Fruit fly (Drosophila melanogaster) whole organism, embryonic: ENCODE data around the gene Pif1B.

Experiments used
- ATbp ChIP-seq: fragments of 200-800 bp; sonication (Bioruptor generic); optimal IDR thresholded peaks from 2 replicates; lab custom pipeline; 2017; ENCODE audit warnings: missing biosample characterization, mild to moderate bottlenecking, missing genetic modification characterization, missing genetic modification reagents
- Asciz ChIP-seq: fragments of 200-800 bp; sonication (Bioruptor generic); optimal IDR thresholded peaks from 2 replicates; lab custom pipeline; 2017; ENCODE audit warnings: missing biosample characterization, mild to moderate bottlenecking, missing genetic modification characterization, missing genetic modification reagents
- CG10267 ChIP-seq: fragments of 200-800 bp; sonication (Bioruptor generic); optimal IDR thresholded peaks from 2 replicates; lab custom pipeline; 2018; ENCODE audit warnings: missing biosample characterization, mild to moderate bottlenecking, missing genetic modification characterization, moderate library complexity
- CG11093 ChIP-seq: fragments of 200-800 bp; sonication (Bioruptor generic); IDR thresholded peaks from 3 replicates; pipeline ENCODE4 v1.3.6; 2022; ENCODE audit warnings: missing biosample characterization, missing genetic modification characterization
- CG11696 ChIP-seq: fragments of 200-800 bp; sonication (Bioruptor generic); IDR thresholded peaks from 2 replicates; pipeline ENCODE4 v1.3.6; 2022; ENCODE audit warnings: missing biosample characterization, missing genetic modification characterization
- CG12942 ChIP-seq: fragments of 200-800 bp; sonication (Bioruptor generic); optimal IDR thresholded peaks from 3 replicates; lab custom pipeline; 2016; ENCODE audit warnings: missing biosample characterization, missing genetic modification characterization
- CG13296 ChIP-seq: fragments of 200-800 bp; sonication (Bioruptor generic); optimal IDR thresholded peaks from 3 replicates; lab custom pipeline; 2018; ENCODE audit warnings: missing biosample characterization, mild to moderate bottlenecking, missing genetic modification characterization
- CG13424 ChIP-seq: fragments of 200-800 bp; sonication (Bioruptor generic); optimal IDR thresholded peaks from 2 replicates; lab custom pipeline; 2019; ENCODE audit warnings: missing biosample characterization, mild to moderate bottlenecking, missing genetic modification characterization, moderate library complexity
- CG13894 ChIP-seq: fragments of 200-800 bp; sonication (Bioruptor generic); optimal IDR thresholded peaks from 3 replicates; lab custom pipeline; 2018; ENCODE audit warnings: missing biosample characterization, mild to moderate bottlenecking, missing genetic modification characterization, moderate library complexity
- CG17912 ChIP-seq: fragments of 200-800 bp; sonication (Bioruptor generic); optimal IDR thresholded peaks from 2 replicates; lab custom pipeline; 2018; ENCODE audit warnings: missing biosample characterization, mild to moderate bottlenecking, missing genetic modification characterization
- CG18262 ChIP-seq: fragments of 200-800 bp; optimal IDR thresholded peaks from 3 replicates; lab custom pipeline; 2019; ENCODE audit warnings: missing biosample characterization, mild to moderate bottlenecking, missing genetic modification characterization, moderate library complexity
- CG18764 ChIP-seq: fragments of 200-800 bp; sonication (Bioruptor generic); optimal IDR thresholded peaks from 3 replicates; lab custom pipeline; 2016; ENCODE audit warnings: missing biosample characterization, missing genetic modification characterization
- CG2199 ChIP-seq: fragments of 200-800 bp; sonication (Bioruptor generic); IDR thresholded peaks from 3 replicates; pipeline ENCODE4 v1.3.6; 2022; ENCODE audit warnings: missing biosample characterization, missing genetic modification characterization
- CG2875 ChIP-seq: fragments of 200-800 bp; sonication (Bioruptor generic); optimal IDR thresholded peaks from 2 replicates; lab custom pipeline; 2017; ENCODE audit warnings: missing biosample characterization, mild to moderate bottlenecking, missing genetic modification characterization, missing genetic modification reagents
- CG3281 ChIP-seq: fragments of 200-800 bp; sonication (Bioruptor generic); optimal IDR thresholded peaks from 3 replicates; lab custom pipeline; 2017; ENCODE audit warnings: missing biosample characterization, mild to moderate bottlenecking, missing genetic modification characterization
- CG34376 ChIP-seq: fragments of 200-800 bp; sonication (Bioruptor generic); optimal IDR thresholded peaks from 2 replicates; lab custom pipeline; 2018; ENCODE audit warnings: missing biosample characterization, mild to moderate bottlenecking, missing genetic modification characterization
- CG4707 ChIP-seq: fragments of 200-800 bp; sonication (Bioruptor generic); optimal IDR thresholded peaks from 2 replicates; lab custom pipeline; 2018; ENCODE audit warnings: missing biosample characterization, mild to moderate bottlenecking, missing genetic modification characterization, moderate library complexity
- CG4730 ChIP-seq: fragments of 200-800 bp; sonication (Bioruptor generic); IDR thresholded peaks from 2 replicates; pipeline ENCODE4 v1.3.6; 2022; ENCODE audit warnings: missing biosample characterization, missing genetic modification characterization
- CG6654 ChIP-seq: fragments of 200-800 bp; sonication (Bioruptor generic); optimal IDR thresholded peaks from 2 replicates; lab custom pipeline; 2017; ENCODE audit warnings: missing biosample characterization, mild to moderate bottlenecking, missing genetic modification characterization
- CG7556 ChIP-seq: fragments of 200-800 bp; sonication (Bioruptor generic); optimal IDR thresholded peaks from 2 replicates; lab custom pipeline; 2017; ENCODE audit warnings: missing biosample characterization, mild to moderate bottlenecking, missing genetic modification characterization
- CG9727 ChIP-seq: fragments of 200-800 bp; sonication (Bioruptor generic); optimal IDR thresholded peaks from 3 replicates; lab custom pipeline; 2017; ENCODE audit warnings: missing biosample characterization, mild to moderate bottlenecking, missing genetic modification characterization
- Dbx ChIP-seq: fragments of 200-800 bp; sonication (Bioruptor generic); IDR thresholded peaks from 3 replicates; pipeline ENCODE4 v1.3.6; 2022; ENCODE audit warnings: missing biosample characterization, missing genetic modification characterization
- ERR ChIP-seq: fragments of 200-800 bp; sonication (Bioruptor generic); optimal IDR thresholded peaks from 2 replicates; lab custom pipeline; 2016; ENCODE audit warnings: missing biosample characterization, missing genetic modification characterization
- HLH3B ChIP-seq: fragments of 200-800 bp; sonication (Bioruptor generic); IDR thresholded peaks from 2 replicates; pipeline ENCODE4 v1.3.6; 2022; ENCODE audit warnings: missing biosample characterization, missing genetic modification characterization
- HmgZ ChIP-seq: fragments of 200-800 bp; sonication (Bioruptor generic); optimal IDR thresholded peaks from 2 replicates; lab custom pipeline; 2018; ENCODE audit warnings: missing biosample characterization, mild to moderate bottlenecking, missing genetic modification characterization
- Hr78 ChIP-seq, 2 experiments: fragments of 200-800 bp in 1 of 2; fragments of >200 bp in 1 of 2; sonication (Bioruptor generic) in 1 of 2; optimal IDR thresholded peaks; 2 replicates each; lab custom pipeline; 2017 to 2019; ENCODE audit warnings: missing biosample characterization in 2 of 2, missing genetic modification characterization in 2 of 2, mild to moderate bottlenecking in 1 of 2, moderate library complexity in 1 of 2
- Hsf ChIP-seq: fragments of 200-800 bp; sonication (Bioruptor generic); optimal IDR thresholded peaks from 3 replicates; lab custom pipeline; 2016; ENCODE audit warnings: missing biosample characterization, missing genetic modification characterization
- Jarid2 ChIP-seq: fragments of 200-800 bp; sonication (Bioruptor generic); optimal IDR thresholded peaks from 3 replicates; lab custom pipeline; 2017; ENCODE audit warnings: mild to moderate bottlenecking, missing biosample characterization, missing genetic modification reagents, missing genetic modification characterization
- Mad ChIP-seq: fragments of 200-800 bp; sonication (Bioruptor generic); optimal IDR thresholded peaks from 2 replicates; lab custom pipeline; 2016; ENCODE audit warnings: missing biosample characterization, missing genetic modification characterization
- Med ChIP-seq: fragments of 200-800 bp; sonication (Bioruptor generic); peaks from one replicate; lab custom pipeline; 2016; ENCODE audit warnings: missing biosample characterization, missing genetic modification characterization, mild to moderate bottlenecking, inconsistent platforms, moderate library complexity
- NK7.1 ChIP-seq: fragments of 200-800 bp; sonication (Bioruptor generic); optimal IDR thresholded peaks from 3 replicates; lab custom pipeline; 2016; ENCODE audit warnings: missing biosample characterization, missing genetic modification characterization
- Nf-YB ChIP-seq: fragments of 200-800 bp; sonication (Bioruptor generic); optimal IDR thresholded peaks from 3 replicates; lab custom pipeline; 2019; ENCODE audit warnings: missing biosample characterization, mild to moderate bottlenecking, missing genetic modification characterization, moderate library complexity
- Oli ChIP-seq: fragments of 200-800 bp; sonication (Bioruptor generic); optimal IDR thresholded peaks from 2 replicates; lab custom pipeline; 2018; ENCODE audit warnings: missing biosample characterization, mild to moderate bottlenecking, missing genetic modification characterization, moderate library complexity
- Sox102F ChIP-seq: fragments of 200-800 bp; sonication (Bioruptor generic); optimal IDR thresholded peaks from 2 replicates; lab custom pipeline; 2018; ENCODE audit warnings: missing biosample characterization, mild to moderate bottlenecking, missing genetic modification characterization, moderate library complexity
- Taf1 ChIP-seq: fragments of 200-800 bp; sonication (Bioruptor generic); IDR thresholded peaks from 2 replicates; pipeline ENCODE4 v1.3.6; 2022; ENCODE audit warnings: missing biosample characterization, missing genetic modification characterization
- al ChIP-seq: fragments of 200-800 bp; sonication (Bioruptor generic); IDR thresholded peaks from 2 replicates; pipeline ENCODE4 v1.3.6; 2022; ENCODE audit warnings: missing biosample characterization, missing genetic modification characterization
- bab2 ChIP-seq: fragments of 200-800 bp; sonication (Bioruptor generic); optimal IDR thresholded peaks from 2 replicates; lab custom pipeline; 2016; ENCODE audit warnings: missing biosample characterization, missing genetic modification characterization
- chm ChIP-seq: fragments of 200-800 bp; sonication (Bioruptor generic); IDR thresholded peaks from 2 replicates; pipeline ENCODE4 v1.3.6; 2022; ENCODE audit warnings: missing biosample characterization, missing genetic modification characterization
- ci ChIP-seq: fragments of 200-800 bp; sonication (Bioruptor generic); IDR thresholded peaks from 3 replicates; pipeline ENCODE4 v1.3.6; 2022; ENCODE audit warnings: missing biosample characterization, missing genetic modification characterization
- croc ChIP-seq: fragments of 200-800 bp; sonication (Bioruptor generic); conservative IDR thresholded peaks from 3 replicates; pipeline ENCODE4 v1.3.6; 2022; ENCODE audit warnings: missing biosample characterization, missing genetic modification characterization
- esg ChIP-seq: fragments of 200-800 bp; sonication (Bioruptor generic); conservative IDR thresholded peaks from 2 replicates; pipeline ENCODE4 v1.3.6; 2022; ENCODE audit warnings: missing biosample characterization, missing genetic modification characterization
- grau ChIP-seq: fragments of 200-800 bp; optimal IDR thresholded peaks from 3 replicates; lab custom pipeline; 2019; ENCODE audit warnings: missing biosample characterization, mild to moderate bottlenecking, missing genetic modification characterization, moderate library complexity
- nmo ChIP-seq: fragments of 200-800 bp; sonication (Bioruptor generic); optimal IDR thresholded peaks from 2 replicates; lab custom pipeline; 2018; ENCODE audit warnings: missing biosample characterization, mild to moderate bottlenecking, missing genetic modification characterization, moderate library complexity
- pnt ChIP-seq: fragments of 200-800 bp; sonication (Bioruptor generic); optimal IDR thresholded peaks from 3 replicates; lab custom pipeline; 2016; ENCODE audit warnings: missing biosample characterization, missing genetic modification characterization
- row ChIP-seq: fragments of 200-800 bp; sonication (Bioruptor generic); IDR thresholded peaks from 3 replicates; pipeline ENCODE4 v1.3.6; 2022; ENCODE audit warnings: missing biosample characterization, missing genetic modification characterization
- shn ChIP-seq: fragments of 200-800 bp; sonication (Bioruptor generic); optimal IDR thresholded peaks from 3 replicates; lab custom pipeline; 2016; ENCODE audit warnings: missing biosample characterization, missing genetic modification characterization
- sim ChIP-seq: fragments of 200-800 bp; sonication (Bioruptor generic); IDR thresholded peaks from 2 replicates; pipeline ENCODE4 v1.3.6; 2022; ENCODE audit warnings: missing biosample characterization, missing genetic modification characterization
- tll ChIP-seq, 2 experiments: fragments of 200-800 bp in 1 of 2; fragments of >200 bp in 1 of 2; sonication (Bioruptor generic) in 1 of 2; optimal IDR thresholded peaks; 2 replicates each; lab custom pipeline; 2017 to 2019; ENCODE audit warnings: missing biosample characterization in 2 of 2, missing genetic modification characterization in 2 of 2, mild to moderate bottlenecking in 1 of 2, moderate library complexity in 1 of 2
- unpg ChIP-seq: fragments of 200-800 bp; sonication (Bioruptor generic); optimal IDR thresholded peaks from 3 replicates; lab custom pipeline; 2018; ENCODE audit warnings: missing biosample characterization, mild to moderate bottlenecking, missing genetic modification characterization, moderate library complexity
- zen ChIP-seq: fragments of 200-800 bp; sonication (Bioruptor generic); optimal IDR thresholded peaks from 3 replicates; lab custom pipeline; 2018; ENCODE audit warnings: missing biosample characterization, mild to moderate bottlenecking, missing genetic modification characterization, moderate library complexity

Pif1B gene

dm6 chr3R:8746354-8746753 lies 54.6 kb downstream of the Pif1B start (continued):
- TF ChIP-seq nmo (peak; percentile 70), ATbp (GFP tag; lab: Kevin White, UChicago) (peak; percentile 37), grau (tag; lab: Kevin White, UChicago) (peak; percentile 73), CG18262 (tag; lab: Kevin White, UChicago) (peak; percentile 75), Nf-YB (GFP tag; lab: Kevin White, UChicago) (peak; percentile 40), CG13296 (GFP tag; lab: Kevin White, UChicago) (no peak), CG18764 (GFP tag; lab: Kevin White, UChicago) (peak; percentile 28), HLH3B (GFP tag; lab: Robert Waterston, UW) (peak; percentile 72), CG34376 (GFP tag; lab: Kevin White, UChicago) (no peak), CG11696 (GFP tag; lab: Robert Waterston, UW) (0 out of 2 replicates have a peak, but pooled peaks have one; percentile 44), CG6654 (GFP tag; lab: Kevin White, UChicago) (no peak), CG13894 (tag; lab: Kevin White, UChicago) (no peak), Oli (tag; lab: Kevin White, UChicago) (peak; percentile 66), Asciz (peak; percentile 58), shn (GFP tag; lab: Kevin White, UChicago) (no peak), sim (GFP tag; lab: Robert Waterston, UW) (peak; percentile 63; the same call in 1 of the 2 replicates), CG11093 (peak; percentile 54; the same call in 2 of the 3 replicates), CG12942 (GFP tag; lab: Kevin White, UChicago) (peak; percentile 43), CG4730 (GFP tag; lab: Robert Waterston, UW) (peak; percentile 40; the same call in 1 of the 2 replicates), row (peak; percentile 69), CG7556 (GFP tag; lab: Kevin White, UChicago) (peak; percentile 67), CG13424 (tag; lab: Kevin White, UChicago) (peak; percentile 59), bab2 (GFP tag; lab: Kevin White, UChicago) (peak; percentile 22), CG2875 (no peak), CG17912 (GFP tag; lab: Kevin White, UChicago) (no peak), Mad (GFP tag; lab: Kevin White, UChicago) (peak; percentile 55), CG9727 (GFP tag; lab: Kevin White, UChicago) (peak; percentile 74), esg (GFP tag; lab: Robert Waterston, UW) (peak; percentile 68), Sox102F (GFP tag; lab: Kevin White, UChicago) (peak; percentile 82), ERR (GFP tag; lab: Kevin White, UChicago) (no peak), Jarid2 (no peak), Hr78 (GFP tag; optimal IDR thresholded peaks at IDR 0.05; lab: Kevin White, UChicago) (no peak), CG10267 (tag; lab: Kevin White, UChicago) (peak; percentile 62), Med (GFP tag; lab: Kevin White, UChicago) (peak; percentile 70), HmgZ (tag; lab: Kevin White, UChicago) (peak; percentile 1), Taf1 (GFP tag; lab: Robert Waterston, UW) (no peak), zen (tag; lab: Kevin White, UChicago) (peak; percentile 91), croc (GFP tag; lab: Robert Waterston, UW) (peak; percentile 46; the same call in 1 of the 3 replicates), al (GFP tag; lab: Robert Waterston, UW) (0 out of 2 replicates have a peak, but pooled peaks have one; percentile 22), pnt (GFP tag; lab: Kevin White, UChicago) (no peak), NK7.1 (peak; percentile 23), tll (GFP tag; optimal IDR thresholded peaks at IDR 0.05; lab: Kevin White, UChicago) (no peak), ci (peak; percentile 69; the same call in 2 of the 3 replicates), Dbx (GFP tag; lab: Robert Waterston, UW) (no peak), chm (no peak), CG3281 (GFP tag; lab: Kevin White, UChicago) (peak; percentile 38), Hsf (GFP tag; lab: Kevin White, UChicago) (peak; percentile 29), CG4707 (GFP tag; lab: Kevin White, UChicago) (peak; percentile 28), unpg (GFP tag; lab: Kevin White, UChicago) (peak; percentile 77), CG2199 (GFP tag; lab: Robert Waterston, UW) (no peak)
